Worm (Caenorhabditis elegans) whole organism, mixed stage, embryonic: ENCODE measurements around the gene R07B7.6.

Experiments
- M03D4.4 ChIP-seq: sonication (generic microtip); optimal IDR thresholded peaks from 2 replicates; lab custom pipeline; 2017; ENCODE audit warnings: mild to moderate bottlenecking, missing genetic modification characterization, missing compliant biosample characterization
- bed-3 ChIP-seq: fragments of 200-800 bp; sonication (Bioruptor generic); optimal IDR thresholded peaks from 3 replicates; lab custom pipeline; 2018; ENCODE audit warnings: mild to moderate bottlenecking, missing genetic modification characterization, moderate library complexity, missing compliant biosample characterization
- blmp-1 ChIP-seq: fragments of 150-350 bp; optimal IDR thresholded peaks from 2 replicates; lab custom pipeline; 2014; ENCODE audit warnings: missing biosample characterization, missing genetic modification characterization
- ceh-39 ChIP-seq: fragments of 150-350 bp; optimal IDR thresholded peaks from 2 replicates; lab custom pipeline; 2014; ENCODE audit warnings: missing biosample characterization, missing genetic modification characterization
- ceh-43 ChIP-seq: fragments of 200-800 bp; sonication (Bioruptor generic); optimal IDR thresholded peaks from 2 replicates; lab custom pipeline; 2018; ENCODE audit warnings: mild to moderate bottlenecking, missing genetic modification characterization, moderate library complexity, missing compliant biosample characterization
- ceh-83 ChIP-seq: fragments of 200-800 bp; sonication (Bioruptor generic); optimal IDR thresholded peaks from 2 replicates; lab custom pipeline; 2018; ENCODE audit warnings: mild to moderate bottlenecking, missing genetic modification characterization, missing compliant biosample characterization
- ces-1 ChIP-seq: fragments of 150-350 bp; optimal IDR thresholded peaks from 2 replicates; lab custom pipeline; 2014; ENCODE audit warnings: missing biosample characterization, missing genetic modification reagents, missing genetic modification characterization
- cnd-1 ChIP-seq: fragments of 200-800 bp; sonication (Bioruptor generic); optimal IDR thresholded peaks from 2 replicates; lab custom pipeline; 2018; ENCODE audit warnings: mild to moderate bottlenecking, missing genetic modification characterization, missing compliant biosample characterization
- drap-1 ChIP-seq: fragments of 200-800 bp; sonication (Bioruptor generic); optimal IDR thresholded peaks from 3 replicates; lab custom pipeline; 2018; ENCODE audit warnings: mild to moderate bottlenecking, missing genetic modification characterization, missing compliant biosample characterization
- elt-1 ChIP-seq: sonication (generic microtip); optimal IDR thresholded peaks from 2 replicates; lab custom pipeline; 2017; ENCODE audit warnings: missing genetic modification characterization, mild to moderate bottlenecking, missing compliant biosample characterization, antibody characterized with exemption, moderate library complexity, borderline replicate concordance; ENCODE audit not compliant: insufficient read depth
- elt-3 ChIP-seq: fragments of 150-350 bp; optimal IDR thresholded peaks from 2 replicates; lab custom pipeline; 2014; ENCODE audit warnings: missing biosample characterization, missing genetic modification characterization
- flh-1 ChIP-seq: fragments of 200-800 bp; sonication (Bioruptor generic); optimal IDR thresholded peaks from 2 replicates; lab custom pipeline; 2018; ENCODE audit warnings: mild to moderate bottlenecking, missing genetic modification characterization, moderate library complexity, missing compliant biosample characterization
- ham-2 ChIP-seq: fragments of 200-800 bp; sonication (Bioruptor generic); optimal IDR thresholded peaks from 2 replicates; lab custom pipeline; 2018; ENCODE audit warnings: mild to moderate bottlenecking, missing genetic modification characterization, missing compliant biosample characterization
- hlh-1 ChIP-seq: fragments of 150-350 bp; optimal IDR thresholded peaks from 2 replicates; lab custom pipeline; 2014; ENCODE audit warnings: missing biosample characterization, missing genetic modification reagents, missing genetic modification characterization
- lin-13 ChIP-seq: fragments of 150-350 bp; optimal IDR thresholded peaks from 2 replicates; lab custom pipeline; 2014; ENCODE audit warnings: missing biosample characterization, missing genetic modification characterization
- lin-32 ChIP-seq: fragments of 200-800 bp; sonication (Bioruptor generic); optimal IDR thresholded peaks from 2 replicates; lab custom pipeline; 2018; ENCODE audit warnings: mild to moderate bottlenecking, missing genetic modification characterization, missing compliant biosample characterization
- lsy-2 ChIP-seq: fragments of 150-350 bp; optimal IDR thresholded peaks from 2 replicates; lab custom pipeline; 2014; ENCODE audit warnings: missing biosample characterization, missing genetic modification characterization
- mab-5 ChIP-seq: fragments of 150-350 bp; optimal IDR thresholded peaks from 2 replicates; lab custom pipeline; 2014; ENCODE audit warnings: missing biosample characterization, missing genetic modification characterization
- mep-1 ChIP-seq: fragments of 150-350 bp; optimal IDR thresholded peaks from 2 replicates; lab custom pipeline; 2017; ENCODE audit warnings: missing biosample characterization, missing genetic modification reagents, missing genetic modification characterization, inconsistent platforms
- mls-2 ChIP-seq: sonication (generic microtip); optimal IDR thresholded peaks from 2 replicates; lab custom pipeline; 2016; ENCODE audit warnings: mild to moderate bottlenecking, missing genetic modification characterization, moderate library complexity, missing compliant biosample characterization
- nhr-12 ChIP-seq: fragments of 150-350 bp; optimal IDR thresholded peaks from 2 replicates; lab custom pipeline; 2014; ENCODE audit warnings: missing biosample characterization, missing genetic modification characterization
- nhr-2 ChIP-seq: fragments of 150-350 bp; optimal IDR thresholded peaks from 2 replicates; lab custom pipeline; 2014; ENCODE audit warnings: missing biosample characterization, missing genetic modification characterization
- nhr-237 ChIP-seq: fragments of 150-350 bp; optimal IDR thresholded peaks from 2 replicates; lab custom pipeline; 2014; ENCODE audit warnings: missing biosample characterization, missing genetic modification characterization
- nhr-28 ChIP-seq: fragments of 150-350 bp; optimal IDR thresholded peaks from 2 replicates; lab custom pipeline; 2014; ENCODE audit warnings: missing biosample characterization, missing genetic modification characterization
- nhr-76 ChIP-seq: sonication (generic microtip); optimal IDR thresholded peaks from 2 replicates; lab custom pipeline; 2017; ENCODE audit warnings: missing biosample characterization, missing genetic modification characterization
- pha-4 ChIP-seq: fragments of 150-350 bp; optimal IDR thresholded peaks from 2 replicates; lab custom pipeline; 2018; ENCODE audit warnings: missing biosample characterization, missing genetic modification reagents, missing genetic modification characterization
- sem-2 ChIP-seq: fragments of 200-800 bp; sonication (Bioruptor generic); optimal IDR thresholded peaks from 2 replicates; lab custom pipeline; 2018; ENCODE audit warnings: mild to moderate bottlenecking, missing genetic modification characterization, missing compliant biosample characterization
- snpc-4 ChIP-seq: fragments of 150-350 bp; optimal IDR thresholded peaks from 2 replicates; lab custom pipeline; 2014; ENCODE audit warnings: missing biosample characterization, missing genetic modification characterization
- sptf-1 ChIP-seq: sonication (generic microtip); optimal IDR thresholded peaks from 2 replicates; lab custom pipeline; 2017; ENCODE audit warnings: mild to moderate bottlenecking, missing genetic modification characterization, moderate library complexity, missing compliant biosample characterization
- tbx-8 ChIP-seq: fragments of 200-800 bp; sonication (Bioruptor generic); optimal IDR thresholded peaks from 2 replicates; lab custom pipeline; 2018; ENCODE audit warnings: mild to moderate bottlenecking, missing genetic modification characterization, moderate library complexity, missing compliant biosample characterization
- unc-120 ChIP-seq: sonication (generic microtip); optimal IDR thresholded peaks from 2 replicates; lab custom pipeline; 2017; ENCODE audit warnings: missing genetic modification characterization, missing compliant biosample characterization; ENCODE audit not compliant: poor library complexity, severe bottlenecking
- unc-39 ChIP-seq: fragments of 150-350 bp; optimal IDR thresholded peaks from 2 replicates; lab custom pipeline; 2014; ENCODE audit warnings: missing biosample characterization, missing genetic modification characterization
- unc-62 ChIP-seq: fragments of 150-350 bp; optimal IDR thresholded peaks from 2 replicates; lab custom pipeline; 2014; ENCODE audit warnings: missing biosample characterization, missing genetic modification reagents, missing genetic modification characterization
- zip-8 ChIP-seq: fragments of 150-350 bp; optimal IDR thresholded peaks from 2 replicates; lab custom pipeline; 2014; ENCODE audit warnings: missing biosample characterization, missing genetic modification characterization
- ztf-11 ChIP-seq: fragments of 150-350 bp; optimal IDR thresholded peaks from 2 replicates; lab custom pipeline; 2014; ENCODE audit warnings: missing biosample characterization, missing genetic modification characterization

Gene R07B7.6

ce11 chrV:12040823-12041606 is 33.8 kb downstream of the R07B7.6 start, which contains the start of the genes kup-1 and F10C2.4:
Gene kup-1 (minus strand): TSS chrV:12040873.
Gene F10C2.4 (plus strand): TSS chrV:12041556.
- TF ChIP-seq elt-3 (tag; lab: Kevin White, UChicago) (no peak), nhr-2 (peak; percentile 13), mep-1 (tag; lab: Kevin White, UChicago) (peak; percentile 53), mls-2 (tag; lab: Kevin White, UChicago) (no peak), ceh-39 (tag; lab: Kevin White, UChicago) (peak; percentile 61), zip-8 (tag; lab: Kevin White, UChicago) (no peak), nhr-237 (tag; lab: Kevin White, UChicago) (peak; percentile 5), ztf-11 (tag; lab: Kevin White, UChicago) (no peak), lsy-2 (tag; lab: Kevin White, UChicago) (peak; percentile 39), blmp-1 (tag; lab: Kevin White, UChicago) (no peak), nhr-28 (tag; lab: Kevin White, UChicago) (no peak), elt-1 (tag; lab: Kevin White, UChicago) (no peak)

ce11 chrV:12039755-12040154 is 35.0 kb downstream of the R07B7.6 start:
- TF ChIP-seq mls-2 (tag; lab: Kevin White, UChicago) (peak; percentile 39), ceh-83 (GFP tag; lab: Kevin White, UChicago) (no peak), ceh-43 (GFP tag; lab: Kevin White, UChicago) (peak; percentile 51), nhr-2 (peak; percentile 74)

ce11 chrV:12038783-12039182 is 36.0 kb downstream of the R07B7.6 start:
- peak; percentile 12 for TF ChIP-seq M03D4.4 (tag; lab: Kevin White, UChicago)
- no peak for TF ChIP-seq unc-39 (tag; lab: Kevin White, UChicago)
- no peak for TF ChIP-seq elt-3 (tag; lab: Kevin White, UChicago)
- no peak for TF ChIP-seq cnd-1
- TF ChIP-seq flh-1 (GFP tag; lab: Kevin White, UChicago) = no peak
- no peak for TF ChIP-seq mep-1 (tag; lab: Kevin White, UChicago)
- TF ChIP-seq unc-62 (GFP tag; lab: Kevin White, UChicago) = no peak
- peak; percentile 35 for TF ChIP-seq pha-4
- TF ChIP-seq zip-8 (tag; lab: Kevin White, UChicago) = no peak
- peak; percentile 34 for TF ChIP-seq unc-120 (tag; lab: Kevin White, UChicago)
- TF ChIP-seq elt-1 (tag; lab: Kevin White, UChicago) = no peak
- TF ChIP-seq snpc-4 (tag; lab: Kevin White, UChicago) = no peak
- TF ChIP-seq ces-1 = no peak
- no peak for TF ChIP-seq drap-1 (GFP tag; lab: Kevin White, UChicago)
- TF ChIP-seq hlh-1 (tag; lab: Kevin White, UChicago) = no peak
- TF ChIP-seq nhr-2 = no peak
- TF ChIP-seq ham-2 (GFP tag; lab: Kevin White, UChicago) = peak; percentile 70
- no peak for TF ChIP-seq lsy-2 (tag; lab: Kevin White, UChicago)
- TF ChIP-seq ztf-11 (tag; lab: Kevin White, UChicago) = no peak
- TF ChIP-seq blmp-1 (tag; lab: Kevin White, UChicago) = no peak
- TF ChIP-seq sem-2 = no peak
- no peak for TF ChIP-seq sptf-1 (tag; lab: Kevin White, UChicago)
- no peak for TF ChIP-seq nhr-12 (tag; lab: Kevin White, UChicago)
- no peak for TF ChIP-seq lin-13 (tag; lab: Kevin White, UChicago)
- no peak for TF ChIP-seq mab-5 (tag; lab: Kevin White, UChicago)
- TF ChIP-seq lin-32 (GFP tag; lab: Kevin White, UChicago) = no peak
- peak; percentile 50 for TF ChIP-seq mls-2 (tag; lab: Kevin White, UChicago)
- no peak for TF ChIP-seq ceh-83 (GFP tag; lab: Kevin White, UChicago)
- TF ChIP-seq tbx-8 (GFP tag; lab: Kevin White, UChicago) = no peak
- TF ChIP-seq ceh-43 (GFP tag; lab: Kevin White, UChicago) = no peak
- TF ChIP-seq bed-3 (GFP tag; lab: Kevin White, UChicago) = no peak
- TF ChIP-seq nhr-28 (tag; lab: Kevin White, UChicago) = no peak
- no peak for TF ChIP-seq ceh-39 (tag; lab: Kevin White, UChicago)
- no peak for TF ChIP-seq nhr-76 (tag; lab: Kevin White, UChicago)
- no peak for TF ChIP-seq nhr-237 (tag; lab: Kevin White, UChicago)
- TF ChIP-seq, all 35 proteins: peak for 5
